Worm (Caenorhabditis elegans) whole organism, L2 larva: ENCODE results near the gene tbx-34.

Experiments used
- ZK546.5 ChIP-seq: sonication (generic microtip); optimal IDR thresholded peaks from 2 replicates; lab custom pipeline; 2017; ENCODE audit warnings: missing biosample characterization, missing genetic modification characterization
- ama-1 ChIP-seq: fragments of 150-350 bp; optimal IDR thresholded peaks from 2 replicates; lab custom pipeline; 2018; ENCODE audit warnings: inconsistent platforms
- egl-27 ChIP-seq: sonication (generic microtip); optimal IDR thresholded peaks from 3 replicates; lab custom pipeline; 2017; ENCODE audit warnings: missing biosample characterization, missing genetic modification reagents, missing genetic modification characterization
- fos-1 ChIP-seq: fragments of 150-350 bp; optimal IDR thresholded peaks from 2 replicates; lab custom pipeline; 2014; ENCODE audit warnings: missing biosample characterization, missing genetic modification characterization
- nhr-10 ChIP-seq: sonication (generic microtip); optimal IDR thresholded peaks from 2 replicates; lab custom pipeline; 2017; ENCODE audit warnings: missing biosample characterization, missing genetic modification characterization
- nhr-12 ChIP-seq: fragments of 150-350 bp; optimal IDR thresholded peaks from 2 replicates; lab custom pipeline; 2014; ENCODE audit warnings: missing biosample characterization, missing genetic modification characterization
- nhr-25 ChIP-seq: fragments of 150-350 bp; sonication (generic microtip); optimal IDR thresholded peaks from 3 replicates; lab custom pipeline; 2014; ENCODE audit warnings: missing biosample characterization, missing genetic modification characterization
- unc-39 ChIP-seq: fragments of 150-350 bp; optimal IDR thresholded peaks from 2 replicates; lab custom pipeline; 2014; ENCODE audit warnings: missing biosample characterization, missing genetic modification characterization
- unc-62 ChIP-seq: fragments of 150-350 bp; optimal IDR thresholded peaks from 2 replicates; lab custom pipeline; 2014; ENCODE audit warnings: missing biosample characterization, missing genetic modification reagents, missing genetic modification characterization
- zag-1 ChIP-seq: fragments of 150-350 bp; optimal IDR thresholded peaks from 2 replicates; lab custom pipeline; 2014; ENCODE audit warnings: missing biosample characterization, missing genetic modification characterization

DNA sequence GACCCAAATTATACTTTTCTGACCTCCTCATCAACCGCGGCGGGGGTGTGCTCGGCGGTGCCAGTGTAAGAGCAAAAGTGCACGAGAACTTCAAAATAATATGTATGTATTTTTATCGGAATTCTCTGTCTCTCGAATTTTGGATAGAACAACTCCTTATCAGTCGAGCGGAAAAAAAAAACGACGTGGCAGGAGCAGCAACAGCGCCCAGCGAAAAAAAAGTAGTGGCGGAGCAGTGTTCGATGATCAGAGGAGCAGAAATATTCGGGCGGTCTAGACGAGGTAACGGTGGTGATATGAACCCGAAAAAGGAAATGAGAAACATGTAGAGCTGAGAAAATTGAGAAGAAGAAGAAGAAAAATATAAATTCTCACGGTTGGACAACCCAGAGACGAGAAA is 24.8 kb downstream of the tbx-34 start:
- TF ChIP-seq ama-1 (no peak), nhr-25 (tag; lab: Kevin White, UChicago) (no peak), fos-1 (peak; percentile 21), nhr-10 (tag; lab: Kevin White, UChicago) (no peak), unc-39 (tag; lab: Kevin White, UChicago) (no peak), zag-1 (tag; lab: Kevin White, UChicago) (no peak), egl-27 (tag; lab: Kevin White, UChicago) (no peak), unc-62 (GFP tag; lab: Kevin White, UChicago) (no peak), ZK546.5 (tag; lab: Kevin White, UChicago) (no peak), nhr-12 (no peak)
